Fruit fly (Drosophila melanogaster) whole organism, adult: ENCODE measurements around the gene Apl.

ENCODE experiments used
- CG11617 ChIP-seq: fragments of 200-800 bp; sonication (Bioruptor generic); optimal IDR thresholded peaks from 2 replicates; lab custom pipeline; 2017; ENCODE audit warnings: mild to moderate bottlenecking, missing biosample characterization, missing genetic modification reagents, missing genetic modification characterization
- CG12768 ChIP-seq: fragments of 200-800 bp; sonication (Bioruptor generic); optimal IDR thresholded peaks from 2 replicates; lab custom pipeline; 2017; ENCODE audit warnings: missing biosample characterization, missing genetic modification characterization, mild to moderate bottlenecking, moderate library complexity, missing genetic modification reagents
- CG14711 ChIP-seq: fragments of 200-800 bp; sonication (Bioruptor generic); optimal IDR thresholded peaks from 2 replicates; lab custom pipeline; 2018; ENCODE audit warnings: missing biosample characterization, mild to moderate bottlenecking, missing genetic modification characterization, moderate library complexity
- CG1620 ChIP-seq: fragments of 200-800 bp; sonication (Bioruptor generic); optimal IDR thresholded peaks from 2 replicates; lab custom pipeline; 2016; ENCODE audit warnings: missing biosample characterization, missing genetic modification characterization
- CG33017 ChIP-seq: fragments of 200-800 bp; sonication (Bioruptor generic); optimal IDR thresholded peaks from 2 replicates; lab custom pipeline; 2018; ENCODE audit warnings: missing biosample characterization, mild to moderate bottlenecking, missing genetic modification characterization, moderate library complexity
- CG5204 ChIP-seq: fragments of 200-800 bp; sonication (Bioruptor generic); optimal IDR thresholded peaks from 2 replicates; lab custom pipeline; 2016; ENCODE audit warnings: missing biosample characterization, missing genetic modification characterization
- CG7045 ChIP-seq: fragments of 200-800 bp; sonication (Bioruptor generic); optimal IDR thresholded peaks from 2 replicates; lab custom pipeline; 2017; ENCODE audit warnings: missing biosample characterization, mild to moderate bottlenecking, missing genetic modification characterization
- CG7101 ChIP-seq: fragments of 200-800 bp; sonication (Bioruptor generic); optimal IDR thresholded peaks from 2 replicates; lab custom pipeline; 2018; ENCODE audit warnings: missing biosample characterization, mild to moderate bottlenecking, missing genetic modification characterization, moderate library complexity
- Clk ChIP-seq: fragments of 200-800 bp; sonication (Bioruptor generic); optimal IDR thresholded peaks from 2 replicates; lab custom pipeline; 2017; ENCODE audit warnings: missing biosample characterization, missing genetic modification characterization
- Crg-1 ChIP-seq: fragments of 200-800 bp; sonication (Bioruptor generic); optimal IDR thresholded peaks from 2 replicates; lab custom pipeline; 2016; ENCODE audit warnings: missing biosample characterization, missing genetic modification characterization
- Hr96 ChIP-seq: fragments of 200-800 bp; sonication (Bioruptor generic); optimal IDR thresholded peaks from 2 replicates; lab custom pipeline; 2016; ENCODE audit warnings: missing biosample characterization, missing genetic modification characterization
- Mnt ChIP-seq: fragments of 200-800 bp; sonication (Bioruptor generic); optimal IDR thresholded peaks from 2 replicates; lab custom pipeline; 2016; ENCODE audit warnings: missing biosample characterization, mild to moderate bottlenecking, missing genetic modification characterization
- bab1 ChIP-seq: fragments of 200-800 bp; sonication (Bioruptor generic); optimal IDR thresholded peaks from 3 replicates; lab custom pipeline; 2019; ENCODE audit warnings: missing biosample characterization, mild to moderate bottlenecking, missing genetic modification characterization, moderate library complexity
- cic ChIP-seq: fragments of 200-800 bp; sonication (Bioruptor generic); optimal IDR thresholded peaks from 2 replicates; lab custom pipeline; 2017; ENCODE audit warnings: missing biosample characterization, mild to moderate bottlenecking, missing genetic modification characterization, moderate library complexity
- cnc ChIP-seq, 2 experiments: fragments of >200 bp; optimal IDR thresholded peaks; 2 replicates each; lab custom pipeline; 2017
- kay ChIP-seq: fragments of 200-800 bp; sonication (Bioruptor generic); peaks from one replicate; lab custom pipeline; 2016; ENCODE audit warnings: missing biosample characterization, missing genetic modification characterization, borderline replicate concordance
- ovo ChIP-seq: fragments of 200-800 bp; sonication (Bioruptor generic); optimal IDR thresholded peaks from 2 replicates; lab custom pipeline; 2016; ENCODE audit warnings: missing biosample characterization, missing genetic modification characterization
- pad ChIP-seq: fragments of 200-800 bp; sonication (Bioruptor generic); optimal IDR thresholded peaks from 3 replicates; lab custom pipeline; 2017; ENCODE audit warnings: missing biosample characterization, missing genetic modification characterization, mild to moderate bottlenecking, moderate library complexity, missing genetic modification reagents
- tj ChIP-seq: fragments of 200-800 bp; sonication (Bioruptor generic); optimal IDR thresholded peaks from 3 replicates; lab custom pipeline; 2017; ENCODE audit warnings: missing biosample characterization, mild to moderate bottlenecking, missing genetic modification characterization, moderate library complexity
- toe ChIP-seq: fragments of 200-800 bp; sonication (Bioruptor generic); optimal IDR thresholded peaks from 2 replicates; lab custom pipeline; 2016; ENCODE audit warnings: missing biosample characterization, missing genetic modification characterization

The Apl gene

dm6 chr3L:16580049-16580448 is 14.9 kb upstream of the Apl start, which contains the start of gene nxf2:
Gene nxf2 (minus strand): TSS chr3L:16580306.
- TF ChIP-seq ovo: peak; percentile 54
- TF ChIP-seq CG33017 (tag; lab: Kevin White, UChicago): no peak
- peak; percentile 98 for TF ChIP-seq tj (GFP tag; lab: Kevin White, UChicago)
- TF ChIP-seq bab1 (GFP tag; lab: Kevin White, UChicago): peak; percentile 65

dm6 chr3L:16581201-16581705 is 13.7 kb upstream of the Apl start, which contains the start of gene Smn:
Gene Smn (minus strand): TSS chr3L:16581547.
- no peak for TF ChIP-seq kay (GFP tag; lab: Kevin White, UChicago)
- no peak for TF ChIP-seq CG7045 (GFP tag; lab: Kevin White, UChicago)
- no peak for TF ChIP-seq Hr96 (GFP tag; lab: Kevin White, UChicago)
- TF ChIP-seq CG14711 (tag; lab: Kevin White, UChicago): peak; percentile 47
- peak; percentile 49 for TF ChIP-seq Mnt
- no peak for TF ChIP-seq cnc (optimal IDR thresholded peaks at IDR 0.05; lab: Kevin White, UChicago)
- TF ChIP-seq CG33017 (tag; lab: Kevin White, UChicago): peak; percentile 54
- no peak for TF ChIP-seq CG5204
- TF ChIP-seq CG7101: peak; percentile 64
- peak; percentile 56 for TF ChIP-seq CG1620 (GFP tag; lab: Kevin White, UChicago)
- TF ChIP-seq ovo: peak; percentile 34
- peak; percentile 69 for TF ChIP-seq pad
- peak; percentile 82 for TF ChIP-seq Crg-1 (GFP tag; lab: Kevin White, UChicago)
- no peak for TF ChIP-seq toe (GFP tag; lab: Kevin White, UChicago)
- TF ChIP-seq cic (GFP tag; lab: Kevin White, UChicago): no peak
- peak; percentile 28 for TF ChIP-seq CG12768
- peak; percentile 68 for TF ChIP-seq bab1 (GFP tag; lab: Kevin White, UChicago)
- peak; percentile 4 for TF ChIP-seq Clk
- peak; percentile 28 for TF ChIP-seq tj (GFP tag; lab: Kevin White, UChicago)
- peak; percentile 63 for TF ChIP-seq CG11617 (GFP tag; lab: Kevin White, UChicago)

dm6 chr3L:16582678-16583315 is 12.2 kb upstream of the Apl start, which contains the start of gene Rpn12:
Gene Rpn12 (plus strand): TSS chr3L:16583028.
- TF ChIP-seq pad (peak; percentile 20), kay (GFP tag; lab: Kevin White, UChicago) (no peak), tj (GFP tag; lab: Kevin White, UChicago) (peak; percentile 33), CG1620 (GFP tag; lab: Kevin White, UChicago) (no peak), Mnt (no peak), CG11617 (GFP tag; lab: Kevin White, UChicago) (peak; percentile 38), CG7045 (GFP tag; lab: Kevin White, UChicago) (peak; percentile 41), Clk (no peak), CG12768 (peak; percentile 2), Hr96 (GFP tag; lab: Kevin White, UChicago) (no peak), CG5204 (no peak), CG33017 (tag; lab: Kevin White, UChicago) (peak; percentile 63), cic (GFP tag; lab: Kevin White, UChicago) (no peak), bab1 (GFP tag; lab: Kevin White, UChicago) (peak; percentile 61), Crg-1 (GFP tag; lab: Kevin White, UChicago) (peak; percentile 16), ovo (no peak), cnc (optimal IDR thresholded peaks at IDR 0.05; lab: Kevin White, UChicago) (peak in 1 of 2 experiments; percentile 35), CG14711 (tag; lab: Kevin White, UChicago) (peak; percentile 49), CG7101 (peak; percentile 62), toe (GFP tag; lab: Kevin White, UChicago) (no peak)

dm6 chr3L:16584074-16584578 is 10.9 kb upstream of the Apl start, which contains the start of gene UQCR-C2:
Gene UQCR-C2 (plus strand): TSS chr3L:16584124.
- TF ChIP-seq CG33017 (tag; lab: Kevin White, UChicago): peak; percentile 5
- TF ChIP-seq CG14711 (tag; lab: Kevin White, UChicago): peak; percentile 30
- peak; percentile 47 for TF ChIP-seq cic (GFP tag; lab: Kevin White, UChicago)
- peak; percentile 76 for TF ChIP-seq bab1 (GFP tag; lab: Kevin White, UChicago)
- no peak for TF ChIP-seq CG5204
- TF ChIP-seq Mnt: peak; percentile 70
- TF ChIP-seq toe (GFP tag; lab: Kevin White, UChicago): no peak
- no peak for TF ChIP-seq cnc (optimal IDR thresholded peaks at IDR 0.05; lab: Kevin White, UChicago)
- no peak for TF ChIP-seq Clk
- peak; percentile 54 for TF ChIP-seq tj (GFP tag; lab: Kevin White, UChicago)
- peak; percentile 68 for TF ChIP-seq CG1620 (GFP tag; lab: Kevin White, UChicago)
- TF ChIP-seq Hr96 (GFP tag; lab: Kevin White, UChicago): no peak
- no peak for TF ChIP-seq CG7045 (GFP tag; lab: Kevin White, UChicago)
- TF ChIP-seq CG11617 (GFP tag; lab: Kevin White, UChicago): peak; percentile 48
- TF ChIP-seq ovo: no peak
- TF ChIP-seq pad: no peak
- TF ChIP-seq Crg-1 (GFP tag; lab: Kevin White, UChicago): peak; percentile 29
- TF ChIP-seq CG7101: peak; percentile 54
- TF ChIP-seq CG12768: no peak
- TF ChIP-seq kay (GFP tag; lab: Kevin White, UChicago): no peak

- TF ChIP-seq CG7045 (GFP tag; lab: Kevin White, UChicago): no peak
- no peak for TF ChIP-seq Crg-1 (GFP tag; lab: Kevin White, UChicago)
- TF ChIP-seq CG7101: peak; percentile 9
- peak; percentile 36 for TF ChIP-seq bab1 (GFP tag; lab: Kevin White, UChicago)
- TF ChIP-seq Mnt: peak; percentile 25
- TF ChIP-seq cic (GFP tag; lab: Kevin White, UChicago): peak; percentile 32
- peak; percentile 17 for TF ChIP-seq tj (GFP tag; lab: Kevin White, UChicago)
- TF ChIP-seq CG11617 (GFP tag; lab: Kevin White, UChicago): no peak
These were observed 8.0 kb upstream of the Apl start, which contains the start of the genes Syx8 and CG32163 for dm6 chr3L:16586989-16587388. Gene Syx8 (minus strand): TSS chr3L:16587057. Gene CG32163 (plus strand): TSS chr3L:16587157.
